Worm (Caenorhabditis elegans): ENCODE results near the gene best-17.

DNA sequence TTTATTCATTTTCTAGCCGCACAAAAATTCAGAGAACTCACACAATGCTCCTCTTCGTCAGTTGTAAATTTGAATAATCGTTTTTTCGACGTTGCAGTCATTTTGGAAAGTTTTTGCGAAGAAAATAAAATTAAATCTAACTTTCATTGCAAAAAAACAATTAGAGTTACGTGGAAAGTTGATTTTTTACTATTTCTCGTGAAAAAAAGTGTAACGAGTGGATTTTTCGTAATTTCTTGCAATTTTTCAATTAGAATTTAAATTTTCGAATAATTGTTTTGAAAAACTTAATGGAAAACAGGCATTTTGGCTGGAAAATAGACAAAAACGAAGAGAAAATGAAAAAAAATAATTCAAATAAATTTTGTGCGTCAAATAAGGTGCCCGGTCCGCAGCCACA lies 10.8 kb downstream of the best-17 start, which contains the start of gene Y55B1AR.2:
- TF ChIP-seq elt-1 (tag; optimal IDR thresholded peaks at IDR 0.05) (no peak), unc-62 (GFP tag; optimal IDR thresholded peaks at IDR 0.05) (no peak), tbx-2 (tag; optimal IDR thresholded peaks at IDR 0.05) (no peak), nhr-11 (tag; optimal IDR thresholded peaks at IDR 0.05) (no peak), elt-2 (tag; optimal IDR thresholded peaks at IDR 0.05) (no peak), eor-1 (tag; optimal IDR thresholded peaks at IDR 0.05) (no peak), pha-4 (tag; optimal IDR thresholded peaks at IDR 0.05) (no peak), ztf-11 (tag; optimal IDR thresholded peaks at IDR 0.05) (no peak), lsy-12 (tag; optimal IDR thresholded peaks at IDR 0.05) (no peak), R02D3.7 (tag; optimal IDR thresholded peaks at IDR 0.05) (no peak), ama-1 (optimal IDR thresholded peaks at IDR 0.05) (no peak), nhr-237 (tag; optimal IDR thresholded peaks at IDR 0.05) (no peak)

All from whole organism, L3 larva.